Fruit fly (Drosophila melanogaster) whole organism, embryonic: ENCODE results near the gene CG14650.

Experiments used
- Blimp-1 ChIP-seq: fragments of 200-800 bp; sonication (Bioruptor generic); optimal IDR thresholded peaks from 3 replicates; lab custom pipeline; 2018; ENCODE audit warnings: missing biosample characterization, missing genetic modification characterization, mild to moderate bottlenecking, moderate library complexity, missing genetic modification reagents
- CG10959 ChIP-seq: fragments of 200-800 bp; sonication (Bioruptor generic); IDR thresholded peaks from 2 replicates; pipeline ENCODE4 v1.3.6; 2022; ENCODE audit warnings: missing biosample characterization, missing genetic modification characterization
- CG11456 ChIP-seq: fragments of 200-800 bp; sonication (Bioruptor generic); IDR thresholded peaks from 3 replicates; pipeline ENCODE4 v1.3.6; 2022; ENCODE audit warnings: missing biosample characterization, missing genetic modification characterization
- CG11696 ChIP-seq: fragments of 200-800 bp; sonication (Bioruptor generic); IDR thresholded peaks from 2 replicates; pipeline ENCODE4 v1.3.6; 2022; ENCODE audit warnings: missing biosample characterization, missing genetic modification characterization
- CG17328 ChIP-seq: fragments of 200-800 bp; sonication (Bioruptor generic); IDR thresholded peaks from 2 replicates; pipeline ENCODE4 v1.3.6; 2022; ENCODE audit warnings: missing biosample characterization, missing genetic modification characterization
- CG1832 ChIP-seq: fragments of 200-800 bp; sonication (Bioruptor generic); optimal IDR thresholded peaks from 2 replicates; lab custom pipeline; 2017; ENCODE audit warnings: missing biosample characterization, mild to moderate bottlenecking, missing genetic modification characterization, inconsistent platforms
- CG18599 ChIP-seq: fragments of 200-800 bp; sonication (Bioruptor generic); optimal IDR thresholded peaks from 3 replicates; lab custom pipeline; 2017; ENCODE audit warnings: missing biosample characterization, missing genetic modification characterization, mild to moderate bottlenecking, moderate library complexity, missing genetic modification reagents
- CG3847 ChIP-seq: fragments of 200-800 bp; sonication (Bioruptor generic); IDR thresholded peaks from 2 replicates; pipeline ENCODE4 v1.3.6; 2022; ENCODE audit warnings: missing biosample characterization, missing genetic modification characterization
- CG42726 ChIP-seq: fragments of 200-800 bp; sonication (Bioruptor generic); IDR thresholded peaks from 2 replicates; pipeline ENCODE4 v1.3.6; 2022; ENCODE audit warnings: missing biosample characterization, missing genetic modification characterization; ENCODE audit not compliant: partially characterized antibody
- CG5953 ChIP-seq: fragments of 200-800 bp; sonication (Bioruptor generic); IDR thresholded peaks from 2 replicates; pipeline ENCODE4 v1.3.6; 2022; ENCODE audit warnings: missing biosample characterization, missing genetic modification characterization
- CG6175 ChIP-seq: fragments of 200-800 bp; sonication (Bioruptor generic); IDR thresholded peaks from 3 replicates; pipeline ENCODE4 v1.3.6; 2022; ENCODE audit warnings: missing biosample characterization, missing genetic modification characterization
- CG7271 ChIP-seq: fragments of 200-800 bp; sonication (Bioruptor generic); optimal IDR thresholded peaks from 2 replicates; lab custom pipeline; 2018; ENCODE audit warnings: missing biosample characterization, mild to moderate bottlenecking, missing genetic modification characterization, moderate library complexity
- CG9215 ChIP-seq: fragments of 200-800 bp; sonication (Bioruptor generic); IDR thresholded peaks from 2 replicates; pipeline ENCODE4 v1.3.6; 2022; ENCODE audit warnings: missing biosample characterization, missing genetic modification characterization
- Dad ChIP-seq: fragments of 200-800 bp; sonication (Bioruptor generic); optimal IDR thresholded peaks from 3 replicates; lab custom pipeline; 2016; ENCODE audit warnings: missing biosample characterization, missing genetic modification characterization
- Dll ChIP-seq: fragments of 200-800 bp; sonication (Bioruptor generic); IDR thresholded peaks from 4 replicates; pipeline ENCODE4 v1.3.6; 2022; ENCODE audit warnings: missing biosample characterization, missing genetic modification characterization; ENCODE audit not compliant: partially characterized antibody
- Elba2 ChIP-seq: fragments of 200-800 bp; sonication (Bioruptor generic); optimal IDR thresholded peaks from 3 replicates; lab custom pipeline; 2016; ENCODE audit warnings: missing biosample characterization, missing genetic modification characterization
- Ets65A ChIP-seq: fragments of 200-800 bp; sonication (Bioruptor generic); peaks from one replicate; lab custom pipeline; 2016; ENCODE audit warnings: missing biosample characterization, missing genetic modification characterization
- Hey ChIP-seq: fragments of 200-800 bp; sonication (Bioruptor generic); optimal IDR thresholded peaks from 3 replicates; lab custom pipeline; 2018; ENCODE audit warnings: missing biosample characterization, mild to moderate bottlenecking, missing genetic modification characterization
- Jarid2 ChIP-seq: fragments of 200-800 bp; sonication (Bioruptor generic); optimal IDR thresholded peaks from 3 replicates; lab custom pipeline; 2017; ENCODE audit warnings: mild to moderate bottlenecking, missing biosample characterization, missing genetic modification reagents, missing genetic modification characterization
- Mad ChIP-seq: fragments of 200-800 bp; sonication (Bioruptor generic); optimal IDR thresholded peaks from 2 replicates; lab custom pipeline; 2016; ENCODE audit warnings: missing biosample characterization, missing genetic modification characterization
- Med ChIP-seq: fragments of 200-800 bp; sonication (Bioruptor generic); peaks from one replicate; lab custom pipeline; 2016; ENCODE audit warnings: missing biosample characterization, missing genetic modification characterization, mild to moderate bottlenecking, inconsistent platforms, moderate library complexity
- Pdp1 ChIP-seq, 2 experiments: fragments of 200-800 bp; sonication (Bioruptor generic); optimal IDR thresholded peaks; 3 replicates each; lab custom pipeline; 2016; ENCODE audit warnings: missing biosample characterization in 2 of 2, missing genetic modification characterization in 2 of 2, mild to moderate bottlenecking in 1 of 2, moderate library complexity in 1 of 2
- Ravus ChIP-seq: fragments of 200-800 bp; sonication (Bioruptor generic); IDR thresholded peaks from 2 replicates; pipeline ENCODE4 v1.3.6; 2022; ENCODE audit warnings: missing biosample characterization, missing genetic modification characterization
- Six4 ChIP-seq: fragments of 200-800 bp; sonication (Bioruptor generic); optimal IDR thresholded peaks from 2 replicates; lab custom pipeline; 2016; ENCODE audit warnings: missing biosample characterization, missing genetic modification characterization
- amos ChIP-seq: fragments of 200-800 bp; sonication (Bioruptor generic); IDR thresholded peaks from 2 replicates; pipeline ENCODE4 v1.3.6; 2022; ENCODE audit warnings: missing biosample characterization, missing genetic modification characterization; ENCODE audit not compliant: partially characterized antibody
- cad ChIP-seq: fragments of >200 bp; optimal IDR thresholded peaks from 2 replicates; lab custom pipeline; 2017; ENCODE audit warnings: missing biosample characterization, missing genetic modification characterization
- chinmo ChIP-seq: fragments of 200-800 bp; sonication (Bioruptor generic); IDR thresholded peaks from 4 replicates; pipeline ENCODE4 v1.3.6; 2022; ENCODE audit warnings: missing biosample characterization, missing genetic modification characterization; ENCODE audit not compliant: partially characterized antibody
- cwo ChIP-seq: fragments of 200-800 bp; sonication (Bioruptor generic); optimal IDR thresholded peaks from 3 replicates; lab custom pipeline; 2017; ENCODE audit warnings: missing biosample characterization, missing genetic modification characterization, mild to moderate bottlenecking, moderate library complexity, missing genetic modification reagents
- dan ChIP-seq: fragments of 200-800 bp; sonication (Bioruptor generic); IDR thresholded peaks from 2 replicates; pipeline ENCODE4 v1.3.6; 2022; ENCODE audit warnings: missing biosample characterization, missing genetic modification characterization
- esg ChIP-seq: fragments of 200-800 bp; sonication (Bioruptor generic); conservative IDR thresholded peaks from 2 replicates; pipeline ENCODE4 v1.3.6; 2022; ENCODE audit warnings: missing biosample characterization, missing genetic modification characterization
- ftz-f1 ChIP-seq: fragments of 200-800 bp; sonication (Bioruptor generic); optimal IDR thresholded peaks from 2 replicates; lab custom pipeline; 2016; ENCODE audit warnings: missing biosample characterization, missing genetic modification characterization
- gsb ChIP-seq: fragments of 200-800 bp; sonication (Bioruptor generic); IDR thresholded peaks from 2 replicates; pipeline ENCODE4 v1.3.6; 2022; ENCODE audit warnings: missing biosample characterization, missing genetic modification characterization
- hth ChIP-seq: fragments of >200 bp; optimal IDR thresholded peaks from 2 replicates; lab custom pipeline; 2017; ENCODE audit warnings: inconsistent platforms
- ken ChIP-seq: fragments of 200-800 bp; sonication (Bioruptor generic); IDR thresholded peaks from 3 replicates; pipeline ENCODE4 v1.3.6; 2022; ENCODE audit warnings: missing biosample characterization, missing genetic modification characterization
- lov ChIP-seq, 2 experiments: fragments of 200-800 bp in 1 of 2; fragments of >200 bp in 1 of 2; sonication (Bioruptor generic) in 1 of 2; IDR thresholded peaks in 1 of 2; optimal IDR thresholded peaks in 1 of 2; 2 replicates in 1 of 2; 3 replicates in 1 of 2; pipeline versions ENCODE4 v1.3.6 to Lab custom; 2017 to 2022; ENCODE audit warnings: missing biosample characterization in 1 of 2, missing genetic modification characterization in 1 of 2
- mam ChIP-seq: fragments of 200-800 bp; sonication (Bioruptor generic); optimal IDR thresholded peaks from 3 replicates; lab custom pipeline; 2016; ENCODE audit warnings: missing biosample characterization, missing genetic modification characterization
- nerfin-1 ChIP-seq: fragments of 200-800 bp; sonication (Bioruptor generic); optimal IDR thresholded peaks from 3 replicates; lab custom pipeline; 2019; ENCODE audit warnings: missing biosample characterization, mild to moderate bottlenecking, missing genetic modification characterization, moderate library complexity
- nom ChIP-seq: fragments of 200-800 bp; sonication (Bioruptor generic); optimal IDR thresholded peaks from 2 replicates; lab custom pipeline; 2017; ENCODE audit warnings: missing biosample characterization, missing genetic modification characterization, mild to moderate bottlenecking, moderate library complexity, missing genetic modification reagents
- otp ChIP-seq: fragments of 200-800 bp; sonication (Bioruptor generic); IDR thresholded peaks from 3 replicates; pipeline ENCODE4, ENCODE4 v1.3.6; 2022; ENCODE audit warnings: missing biosample characterization, missing genetic modification characterization
- slou ChIP-seq: fragments of 200-800 bp; sonication (Bioruptor generic); optimal IDR thresholded peaks from 3 replicates; lab custom pipeline; 2016; ENCODE audit warnings: missing biosample characterization, missing genetic modification characterization
- ssp ChIP-seq: fragments of 200-800 bp; sonication (Bioruptor generic); IDR thresholded peaks from 2 replicates; pipeline ENCODE4 v1.3.6; 2022; ENCODE audit warnings: missing biosample characterization, missing genetic modification characterization
- tgo ChIP-seq: fragments of 200-800 bp; sonication (Bioruptor generic); IDR thresholded peaks from 3 replicates; pipeline ENCODE4 v1.3.6; 2022; ENCODE audit warnings: missing biosample characterization, missing genetic modification characterization
- twi ChIP-seq: fragments of 200-800 bp; optimal IDR thresholded peaks from 2 replicates; lab custom pipeline; 2019; ENCODE audit warnings: missing biosample characterization, mild to moderate bottlenecking, missing genetic modification characterization, moderate library complexity
- vvl ChIP-seq: fragments of 200-800 bp; sonication (Bioruptor generic); IDR thresholded peaks from 2 replicates; pipeline ENCODE4 v1.3.6; 2022; ENCODE audit warnings: missing biosample characterization, missing genetic modification characterization
- wek ChIP-seq: fragments of 200-800 bp; sonication (Bioruptor generic); optimal IDR thresholded peaks from 3 replicates; lab custom pipeline; 2018; ENCODE audit warnings: missing biosample characterization, mild to moderate bottlenecking, missing genetic modification characterization, moderate library complexity
- z ChIP-seq: fragments of 200-800 bp; sonication (Bioruptor generic); IDR thresholded peaks from 3 replicates; pipeline ENCODE4 v1.3.6; 2022; ENCODE audit warnings: missing biosample characterization, missing genetic modification characterization
- zen ChIP-seq: fragments of 200-800 bp; sonication (Bioruptor generic); optimal IDR thresholded peaks from 3 replicates; lab custom pipeline; 2018; ENCODE audit warnings: missing biosample characterization, mild to moderate bottlenecking, missing genetic modification characterization, moderate library complexity

The CG14650 gene

dm6 chr3R:4458272-4458671 lies 21.1 kb downstream of the CG14650 start:
- TF ChIP-seq CG1832 (GFP tag; lab: Kevin White, UChicago) (no peak), zen (tag; lab: Kevin White, UChicago) (peak; percentile 88), Med (GFP tag; lab: Kevin White, UChicago) (no peak), CG11456 (GFP tag; lab: Robert Waterston, UW) (no peak), CG10959 (no peak), CG7271 (peak; percentile 8), Ravus (GFP tag; lab: Robert Waterston, UW) (no peak), CG11696 (GFP tag; lab: Robert Waterston, UW) (no peak), cad (peak; percentile 86)

- 0 out of 2 replicates have a peak, but pooled peaks have one; percentile 5 for TF ChIP-seq CG17328 (GFP tag; lab: Robert Waterston, UW)
- TF ChIP-seq Dll (GFP tag; lab: Robert Waterston, UW) = no peak
- no peak for TF ChIP-seq mam (GFP tag; lab: Kevin White, UChicago)
- TF ChIP-seq CG3847 (GFP tag; lab: Robert Waterston, UW) = peak; percentile 27; the same call in 1 of the 2 replicates
- TF ChIP-seq otp = 0 out of 3 replicates have a peak, but pooled peaks have one; percentile 15
- TF ChIP-seq amos (GFP tag; lab: Robert Waterston, UW) = 0 out of 2 replicates have a peak, but pooled peaks have one; percentile 11
- no peak for TF ChIP-seq Hey
- no peak for TF ChIP-seq Six4 (GFP tag; lab: Kevin White, UChicago)
- TF ChIP-seq slou (GFP tag; lab: Kevin White, UChicago) = no peak
- TF ChIP-seq CG42726 (GFP tag; lab: Robert Waterston, UW) = 0 out of 2 replicates have a peak, but pooled peaks have one; percentile 14
- TF ChIP-seq wek = no peak
- TF ChIP-seq CG18599 (GFP tag; lab: Kevin White, UChicago) = no peak
- no peak for TF ChIP-seq tgo
- 0 out of 2 replicates have a peak, but pooled peaks have one; percentile 11 for TF ChIP-seq CG9215 (GFP tag; lab: Robert Waterston, UW)
- TF ChIP-seq CG5953 = peak; percentile 8; the same call in 1 of the 2 replicates
Observed at dm6 chr3R:4462783-4463182, 25.6 kb downstream of the CG14650 start, which contains the start of gene CG31522. Gene CG31522, minus strand, starts transcription at chr3R:4462883.

dm6 chr3R:4466894-4467293 lies 29.7 kb downstream of the CG14650 start:
- TF ChIP-seq z = no peak
- peak; percentile 14 for TF ChIP-seq ftz-f1 (GFP tag; lab: Kevin White, UChicago)
- peak; percentile 15 for TF ChIP-seq cwo (GFP tag; lab: Kevin White, UChicago)
- TF ChIP-seq lov (optimal IDR thresholded peaks at IDR 0.05; lab: Kevin White, UChicago) = no peak
- TF ChIP-seq lov (GFP tag; IDR thresholded peaks at IDR 0.05; lab: Robert Waterston, UW) = 0 out of 3 replicates have a peak, but pooled peaks have one; percentile 4
- TF ChIP-seq Pdp1 (GFP tag; optimal IDR thresholded peaks at IDR 0.05; lab: Kevin White, UChicago) = peak in 1 of 2 experiments; percentile 73
- no peak for TF ChIP-seq esg (GFP tag; lab: Robert Waterston, UW)
- TF ChIP-seq Jarid2 (GFP tag; lab: Kevin White, UChicago) = no peak

dm6 chr3R:4468926-4469325 lies 31.7 kb downstream of the CG14650 start:
- TF ChIP-seq nerfin-1 (tag; lab: Kevin White, UChicago) (no peak), gsb (GFP tag; lab: Robert Waterston, UW) (no peak), cad (no peak), ken (GFP tag; lab: Robert Waterston, UW) (no peak), Ets65A (GFP tag; lab: Kevin White, UChicago) (peak; percentile 77), vvl (GFP tag; lab: Robert Waterston, UW) (peak; percentile 31; the same call in 1 of the 2 replicates), CG6175 (no peak), dan (no peak), Blimp-1 (GFP tag; lab: Kevin White, UChicago) (peak; percentile 28), hth (lab: Kevin White, UChicago) (no peak), twi (no peak), Dad (no peak), Mad (GFP tag; lab: Kevin White, UChicago) (no peak), chinmo (GFP tag; lab: Robert Waterston, UW) (0 out of 4 replicates have a peak, but pooled peaks have one; percentile 16), nom (GFP tag; lab: Kevin White, UChicago) (peak; percentile 84), Elba2 (GFP tag; lab: Kevin White, UChicago) (no peak), ssp (GFP tag; lab: Robert Waterston, UW) (no peak)
